Worm (Caenorhabditis elegans) whole organism, midembryonic: ENCODE measurements around the gene tag-123.

Source experiments
- T22C8.4 ChIP-seq: fragments of 200-800 bp; sonication (Bioruptor generic); IDR thresholded peaks from 2 replicates; pipeline ENCODE4 v1.3.6; 2022; ENCODE audit warnings: missing genetic modification characterization, missing compliant biosample characterization
- cog-1 ChIP-seq: sonication (generic microtip); optimal IDR thresholded peaks from 2 replicates; lab custom pipeline; 2016; ENCODE audit warnings: missing genetic modification characterization, missing compliant biosample characterization
- flt-1 ChIP-seq: fragments of 200-800 bp; sonication (Bioruptor generic); IDR thresholded peaks from 2 replicates; pipeline ENCODE4 v1.3.6; 2022; ENCODE audit warnings: missing genetic modification characterization, missing compliant biosample characterization
- klf-2 ChIP-seq: fragments of 200-800 bp; sonication (Bioruptor generic); conservative IDR thresholded peaks from 2 replicates; pipeline ENCODE4 v1.3.6; 2022; ENCODE audit warnings: missing genetic modification reagents, missing genetic modification characterization, missing compliant biosample characterization
- med-1 ChIP-seq: sonication (generic microtip); optimal IDR thresholded peaks from 2 replicates; lab custom pipeline; 2017; ENCODE audit warnings: missing genetic modification characterization, mild to moderate bottlenecking, missing compliant biosample characterization, antibody characterized with exemption, missing genetic modification reagents; ENCODE audit not compliant: insufficient read depth
- ref-1 ChIP-seq: fragments of 200-800 bp; sonication (Bioruptor generic); conservative IDR thresholded peaks from 2 replicates; pipeline ENCODE4 v1.3.6; 2022; ENCODE audit warnings: missing genetic modification reagents, missing genetic modification characterization, missing compliant biosample characterization
- tab-1 ChIP-seq: fragments of 200-800 bp; sonication (Bioruptor generic); IDR thresholded peaks from 2 replicates; pipeline ENCODE4 v1.3.6; 2022; ENCODE audit warnings: missing genetic modification characterization, missing compliant biosample characterization
- ztf-23 ChIP-seq: fragments of 200-800 bp; sonication (Bioruptor generic); IDR thresholded peaks from 2 replicates; pipeline ENCODE4 v1.3.6; 2022; ENCODE audit warnings: missing genetic modification reagents, missing genetic modification characterization, missing compliant biosample characterization
- ztf-29 ChIP-seq: fragments of 200-800 bp; sonication (Bioruptor generic); IDR thresholded peaks from 2 replicates; pipeline ENCODE4 v1.3.6; 2022; ENCODE audit warnings: missing genetic modification reagents, missing genetic modification characterization, missing compliant biosample characterization

Gene tag-123

ce11 chrX:8422020-8422419 lies at the start of gene tag-123:
TSS of gene tag-123 (minus strand) at chrX:8422055.
- TF ChIP-seq T22C8.4 (GFP tag; lab: Robert Waterston, UW) (no peak), cog-1 (tag; lab: Kevin White, UChicago) (no peak), flt-1 (GFP tag; lab: Robert Waterston, UW) (no peak), ref-1 (GFP tag; lab: Robert Waterston, UW) (no peak), tab-1 (no peak), med-1 (GFP tag; lab: Kevin White, UChicago) (no peak), klf-2 (no peak), ztf-29 (GFP tag; lab: Robert Waterston, UW) (no peak), ztf-23 (GFP tag; lab: Robert Waterston, UW) (no peak)

ce11 chrX:8470126-8470772 lies 48.4 kb upstream of the tag-123 start, which contains the start of gene mec-10:
TSS of gene mec-10 (minus strand) at chrX:8470314.
- TF ChIP-seq T22C8.4 (GFP tag; lab: Robert Waterston, UW) (no peak), cog-1 (tag; lab: Kevin White, UChicago) (no peak), ref-1 (GFP tag; lab: Robert Waterston, UW) (no peak), flt-1 (GFP tag; lab: Robert Waterston, UW) (no peak)

- TF ChIP-seq flt-1 (GFP tag; lab: Robert Waterston, UW), result no peak
- no peak for TF ChIP-seq ztf-29 (GFP tag; lab: Robert Waterston, UW)
- no peak for TF ChIP-seq med-1 (GFP tag; lab: Kevin White, UChicago)
- TF ChIP-seq cog-1 (tag; lab: Kevin White, UChicago), result no peak
- TF ChIP-seq klf-2, result no peak
- no peak for TF ChIP-seq T22C8.4 (GFP tag; lab: Robert Waterston, UW)
- TF ChIP-seq tab-1, result no peak
- no peak for TF ChIP-seq ref-1 (GFP tag; lab: Robert Waterston, UW)
- no peak for TF ChIP-seq ztf-23 (GFP tag; lab: Robert Waterston, UW)
These were observed 42.1 kb upstream of the tag-123 start for ce11 chrX:8463889-8464444.

- TF ChIP-seq cog-1 (tag; lab: Kevin White, UChicago) (no peak), T22C8.4 (GFP tag; lab: Robert Waterston, UW) (no peak), ztf-23 (GFP tag; lab: Robert Waterston, UW) (no peak), flt-1 (GFP tag; lab: Robert Waterston, UW) (no peak), tab-1 (no peak), ztf-29 (GFP tag; lab: Robert Waterston, UW) (no peak), klf-2 (no peak), ref-1 (GFP tag; lab: Robert Waterston, UW) (no peak), med-1 (GFP tag; lab: Kevin White, UChicago) (no peak)
These were observed 41.3 kb upstream of the tag-123 start, which contains the start of gene F16F9.4 for ce11 chrX:8463085-8463645. TSS of gene F16F9.4 (minus strand) at chrX:8463360.

ce11 chrX:8460958-8461357 lies 39.1 kb upstream of the tag-123 start:
- TF ChIP-seq cog-1 (tag; lab: Kevin White, UChicago), result no peak
- no peak for TF ChIP-seq ref-1 (GFP tag; lab: Robert Waterston, UW)
- TF ChIP-seq tab-1, result no peak
- no peak for TF ChIP-seq med-1 (GFP tag; lab: Kevin White, UChicago)
- no peak for TF ChIP-seq T22C8.4 (GFP tag; lab: Robert Waterston, UW)
- TF ChIP-seq ztf-29 (GFP tag; lab: Robert Waterston, UW), result no peak
- no peak for TF ChIP-seq klf-2
- TF ChIP-seq flt-1 (GFP tag; lab: Robert Waterston, UW), result no peak
- TF ChIP-seq ztf-23 (GFP tag; lab: Robert Waterston, UW), result no peak

ce11 chrX:8459789-8460188 lies 37.9 kb upstream of the tag-123 start:
- TF ChIP-seq flt-1 (GFP tag; lab: Robert Waterston, UW), result no peak
- TF ChIP-seq T22C8.4 (GFP tag; lab: Robert Waterston, UW), result no peak
- TF ChIP-seq med-1 (GFP tag; lab: Kevin White, UChicago), result no peak
- TF ChIP-seq ztf-23 (GFP tag; lab: Robert Waterston, UW), result no peak
- no peak for TF ChIP-seq cog-1 (tag; lab: Kevin White, UChicago)
- TF ChIP-seq ztf-29 (GFP tag; lab: Robert Waterston, UW), result no peak
- no peak for TF ChIP-seq klf-2
- TF ChIP-seq tab-1, result no peak
- no peak for TF ChIP-seq ref-1 (GFP tag; lab: Robert Waterston, UW)

ce11 chrX:8457314-8457713 lies 35.5 kb upstream of the tag-123 start, which contains the start of gene F16F9.3:
TSS of gene F16F9.3 (plus strand) at chrX:8457614.
- TF ChIP-seq T22C8.4 (GFP tag; lab: Robert Waterston, UW) (no peak), klf-2 (no peak), cog-1 (tag; lab: Kevin White, UChicago) (no peak), med-1 (GFP tag; lab: Kevin White, UChicago) (no peak), tab-1 (no peak), ref-1 (GFP tag; lab: Robert Waterston, UW) (no peak), ztf-23 (GFP tag; lab: Robert Waterston, UW) (no peak), ztf-29 (GFP tag; lab: Robert Waterston, UW) (no peak), flt-1 (GFP tag; lab: Robert Waterston, UW) (no peak)

ce11 chrX:8455590-8456166 lies 33.8 kb upstream of the tag-123 start, which contains the start of gene dpy-6:
TSS of gene dpy-6 (minus strand) at chrX:8455640.
- no peak for TF ChIP-seq flt-1 (GFP tag; lab: Robert Waterston, UW)

ce11 chrX:8446108-8446507 lies 24.3 kb upstream of the tag-123 start, which contains the start of gene F16F9.1:
TSS of gene F16F9.1 (plus strand) at chrX:8446408.
- TF ChIP-seq ztf-23 (GFP tag; lab: Robert Waterston, UW) (no peak), tab-1 (no peak), flt-1 (GFP tag; lab: Robert Waterston, UW) (no peak), med-1 (GFP tag; lab: Kevin White, UChicago) (no peak), T22C8.4 (GFP tag; lab: Robert Waterston, UW) (no peak), cog-1 (tag; lab: Kevin White, UChicago) (no peak), klf-2 (no peak), ref-1 (GFP tag; lab: Robert Waterston, UW) (no peak), ztf-29 (GFP tag; lab: Robert Waterston, UW) (no peak)
